Worm (Caenorhabditis elegans) whole organism, late embryonic: ENCODE measurements around the gene C08F1.12.

ENCODE experiments used
- T23F11.4 ChIP-seq: fragments of 200-800 bp; sonication (Bioruptor generic); optimal IDR thresholded peaks from 2 replicates; lab custom pipeline; 2018; ENCODE audit warnings: mild to moderate bottlenecking, missing genetic modification characterization, missing compliant biosample characterization
- ahr-1 ChIP-seq: sonication (generic microtip); optimal IDR thresholded peaks from 2 replicates; lab custom pipeline; 2016; ENCODE audit warnings: missing genetic modification characterization, missing compliant biosample characterization
- ceh-22 ChIP-seq: sonication (generic microtip); optimal IDR thresholded peaks from 2 replicates; lab custom pipeline; 2017; ENCODE audit warnings: missing biosample characterization, missing genetic modification characterization
- ceh-31 ChIP-seq: sonication (generic microtip); optimal IDR thresholded peaks from 2 replicates; lab custom pipeline; 2016; ENCODE audit warnings: missing genetic modification characterization, missing compliant biosample characterization
- pros-1 ChIP-seq: fragments of 150-350 bp; optimal IDR thresholded peaks from 2 replicates; lab custom pipeline; 2014; ENCODE audit warnings: missing biosample characterization, missing genetic modification reagents, missing genetic modification characterization

- TF ChIP-seq ceh-22 (tag; lab: Kevin White, UChicago) (no peak), pros-1 (no peak), T23F11.4 (no peak), ceh-31 (tag; lab: Kevin White, UChicago) (no peak), ahr-1 (no peak)
These were observed 46.2 kb upstream of the C08F1.12 start, which contains the start of gene C52E2.2 for ce11 chrII:1852503-1852902.
